Worm (Caenorhabditis elegans) whole organism, L4/young adult: Measurements from ENCODE around the gene str-264.

Experiments
- W03F9.2 ChIP-seq: fragments of 150-350 bp; optimal IDR thresholded peaks from 2 replicates; lab custom pipeline; 2014; ENCODE audit warnings: missing biosample characterization, missing genetic modification characterization
- him-1 ChIP-seq: sonication (generic microtip); optimal IDR thresholded peaks from 2 replicates; lab custom pipeline; 2016; ENCODE audit warnings: missing genotype, missing genetic modification reagents, missing genetic modification characterization, missing compliant biosample characterization

DNA sequence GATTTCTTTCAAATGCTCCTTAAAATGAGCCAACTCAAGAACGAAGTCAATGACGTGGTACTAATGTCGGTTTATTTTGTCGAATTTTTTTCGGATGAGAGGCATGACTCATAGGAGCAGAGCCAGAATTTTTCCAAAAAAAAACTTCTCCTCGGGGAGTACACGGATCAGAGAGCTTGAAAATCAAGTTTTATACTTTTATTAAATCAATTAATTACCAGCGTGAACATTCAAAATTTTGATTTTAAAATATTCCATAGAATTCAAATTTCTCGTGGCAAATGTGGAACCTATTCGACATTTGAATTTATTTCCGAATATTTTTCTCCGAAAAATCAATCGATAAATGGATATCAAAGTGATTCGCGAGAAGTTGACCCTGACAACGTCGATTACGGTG lies 43.9 kb upstream of the str-264 start, which contains the start of gene F21A3.4:
- no peak for TF ChIP-seq him-1 (tag; lab: Kevin White, UChicago)
- no peak for TF ChIP-seq W03F9.2 (tag; lab: Kevin White, UChicago)
